Fruit fly (Drosophila melanogaster): ENCODE data around the gene Mhc.
A peak's percentile ranks its signal among the peaks of the same experiment; 100 is the strongest.

Mhc gene

dm6 chr2L:16716771-16717170, 49.6 kb upstream of the Mhc start (continued):
- TF ChIP-seq pan (optimal IDR thresholded peaks at IDR 0.05) (no peak), pan (GFP tag; optimal IDR thresholded peaks at IDR 0.05 in 1 of 2, IDR thresholded peaks at IDR 0.05 in 1 of 2) (peak in 1 of 2 experiments; percentile 63), Blimp-1 (GFP tag; optimal IDR thresholded peaks at IDR 0.05) (peak; percentile 56), scrt (GFP tag; optimal IDR thresholded peaks at IDR 0.05) (peak; percentile 40), CG15269 (tag; optimal IDR thresholded peaks at IDR 0.05) (no peak), sna (GFP tag; IDR thresholded peaks at IDR 0.05; ENCODE audit: partially characterized antibody) (no peak), Drgx (GFP tag; IDR thresholded peaks at IDR 0.05) (0 out of 2 replicates have a peak, but pooled peaks have one; percentile 8), Xrp1 (GFP tag; IDR thresholded peaks at IDR 0.05) (peak; percentile 39; the same call in 1 of the 2 replicates), Fer1 (GFP tag; optimal IDR thresholded peaks at IDR 0.05) (peak; percentile 34), CG15514 (GFP tag; optimal IDR thresholded peaks at IDR 0.05) (peak; percentile 28), crol (GFP tag; IDR thresholded peaks at IDR 0.05) (peak; percentile 81), CG11398 (GFP tag; optimal IDR thresholded peaks at IDR 0.05) (no peak), CG10654 (GFP tag; optimal IDR thresholded peaks at IDR 0.05) (peak; percentile 11), CG32772 (GFP tag; IDR thresholded peaks at IDR 0.05) (peak; percentile 63; the same call in 1 of the 2 replicates), CG14441 (GFP tag; IDR thresholded peaks at IDR 0.05) (no peak; the same call in 1 of the 2 replicates), Med (GFP tag) (peak; percentile 3), lab (GFP tag; optimal IDR thresholded peaks at IDR 0.05) (peak; percentile 69), CG3281 (GFP tag; optimal IDR thresholded peaks at IDR 0.05) (peak; percentile 53), CG1233 (GFP tag; optimal IDR thresholded peaks at IDR 0.05) (peak; percentile 12), dmrt99B (tag; optimal IDR thresholded peaks at IDR 0.05) (peak; percentile 58), tap (tag; optimal IDR thresholded peaks at IDR 0.05) (peak; percentile 54), CG13296 (GFP tag; optimal IDR thresholded peaks at IDR 0.05) (peak; percentile 30), fd96Cb (tag; optimal IDR thresholded peaks at IDR 0.05) (peak; percentile 16), gem (tag; optimal IDR thresholded peaks at IDR 0.05) (peak; percentile 37), CG2678 (tag; optimal IDR thresholded peaks at IDR 0.05) (peak; percentile 70), abd-A (tag; optimal IDR thresholded peaks at IDR 0.05) (peak; percentile 67), CG4730 (GFP tag; IDR thresholded peaks at IDR 0.05) (peak; percentile 38; the same call in 1 of the 2 replicates), prd (optimal IDR thresholded peaks at IDR 0.05) (no peak), prd (GFP tag; IDR thresholded peaks at IDR 0.05) (peak; percentile 44; the same call in 1 of the 3 replicates), cwo (GFP tag; optimal IDR thresholded peaks at IDR 0.05) (peak; percentile 43)

dm6 chr2L:16718446-16719173, 47.8 kb upstream of the Mhc start:
- no peak for TF ChIP-seq CG12236 (GFP tag; optimal IDR thresholded peaks at IDR 0.05)
- no peak for TF ChIP-seq stwl (tag; optimal IDR thresholded peaks at IDR 0.05)
- peak; percentile 16 for TF ChIP-seq sqz (GFP tag; optimal IDR thresholded peaks at IDR 0.05)
- peak; percentile 31; the same call in 1 of the 2 replicates for TF ChIP-seq Xrp1 (GFP tag; IDR thresholded peaks at IDR 0.05)
- TF ChIP-seq CG14050 (GFP tag; IDR thresholded peaks at IDR 0.05), result no peak
- TF ChIP-seq CG7786 (GFP tag; optimal IDR thresholded peaks at IDR 0.05), result no peak
- TF ChIP-seq CHES-1-like (GFP tag; optimal IDR thresholded peaks at IDR 0.05), result no peak
- no peak for TF ChIP-seq CG16863 (GFP tag; optimal IDR thresholded peaks at IDR 0.05)
- TF ChIP-seq crol (GFP tag; IDR thresholded peaks at IDR 0.05), result peak; percentile 71
- no peak for TF ChIP-seq knrl (GFP tag; IDR thresholded peaks at IDR 0.05; ENCODE audit: partially characterized antibody)
- TF ChIP-seq gro (GFP tag; optimal IDR thresholded peaks at IDR 0.05), result no peak
- TF ChIP-seq CG32772 (GFP tag; IDR thresholded peaks at IDR 0.05), result 0 out of 2 replicates have a peak, but pooled peaks have one; percentile 13
- TF ChIP-seq CG7963 (GFP tag; IDR thresholded peaks at IDR 0.05; ENCODE audit: partially characterized antibody), result no peak
- TF ChIP-seq Sox102F (GFP tag; optimal IDR thresholded peaks at IDR 0.05), result no peak
- no peak for TF ChIP-seq lab (GFP tag; optimal IDR thresholded peaks at IDR 0.05)
- no peak for TF ChIP-seq kni (GFP tag; optimal IDR thresholded peaks at IDR 0.05)
- TF ChIP-seq PHDP (tag; optimal IDR thresholded peaks at IDR 0.05), result no peak
- no peak for TF ChIP-seq vfl (GFP tag; optimal IDR thresholded peaks at IDR 0.05)
- no peak for TF ChIP-seq pum (GFP tag; optimal IDR thresholded peaks at IDR 0.05)
- TF ChIP-seq CG8388 (GFP tag; optimal IDR thresholded peaks at IDR 0.05), result no peak
- no peak for TF ChIP-seq CG12391 (tag; optimal IDR thresholded peaks at IDR 0.05)
- TF ChIP-seq fd96Cb (tag; optimal IDR thresholded peaks at IDR 0.05), result no peak
- TF ChIP-seq Opbp (GFP tag; IDR thresholded peaks at IDR 0.05; ENCODE audit: partially characterized antibody), result no peak

Data from whole organism, embryonic.